Worm (Caenorhabditis elegans): ENCODE data around the gene tin-9.2.

Gene tin-9.2

DNA sequence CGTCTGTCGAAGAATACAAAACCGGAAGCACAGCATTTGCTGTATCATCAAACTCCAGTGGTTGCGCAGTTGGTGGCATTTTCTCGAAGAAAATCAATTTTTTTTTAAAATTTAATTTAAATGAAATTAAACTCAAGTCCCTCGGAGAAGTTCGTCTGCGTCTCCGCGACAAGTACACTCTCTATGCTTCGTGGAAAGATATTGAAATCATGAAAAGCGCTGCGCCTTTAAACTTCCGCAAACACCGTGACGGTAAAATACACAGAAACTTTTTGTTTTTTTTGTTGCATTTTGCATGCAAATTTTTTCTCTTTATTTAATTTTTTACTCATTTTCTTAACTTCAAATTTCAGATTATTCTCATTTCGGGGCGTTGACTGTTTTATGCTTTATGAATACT lies at the start of gene tin-9.2, which contains the start of the genes dli-1 and exos-4.1 (continued):
- TF ChIP-seq pag-3 (tag; optimal IDR thresholded peaks at IDR 0.05; ENCODE audit: borderline replicate concordance, insufficient read depth) (no peak), pqm-1 (tag; optimal IDR thresholded peaks at IDR 0.05) (no peak), elt-3 (tag; optimal IDR thresholded peaks at IDR 0.05) (peak in 1 of 6 experiments; percentile 39), lin-39 (tag; optimal IDR thresholded peaks at IDR 0.05) (peak; percentile 73), jun-1 (tag; optimal IDR thresholded peaks at IDR 0.05) (peak; percentile 14), Y116A8C.19 (tag; optimal IDR thresholded peaks at IDR 0.05; ENCODE audit: borderline replicate concordance) (no peak), xbp-1 (tag; optimal IDR thresholded peaks at IDR 0.05) (peak; percentile 78), grh-1 (GFP tag; IDR thresholded peaks at IDR 0.05) (peak; percentile 13; the same call in 1 of the 2 replicates), unc-30 (tag; optimal IDR thresholded peaks at IDR 0.05) (no peak), nhr-90 (tag; optimal IDR thresholded peaks at IDR 0.05; ENCODE audit: poor library complexity) (peak; percentile 63), nhr-11 (tag; optimal IDR thresholded peaks at IDR 0.05) (peak; percentile 33), ama-1 (optimal IDR thresholded peaks at IDR 0.05) (peak; percentile 16), dpl-1 (GFP tag; optimal IDR thresholded peaks at IDR 0.05) (peak; percentile 73 to 84 (median 79)), unc-62 (GFP tag; optimal IDR thresholded peaks at IDR 0.05) (no peak), hpl-2 (GFP tag; optimal IDR thresholded peaks at IDR 0.05) (no peak), ztf-4 (tag; optimal IDR thresholded peaks at IDR 0.05) (no peak), lin-15B (tag; optimal IDR thresholded peaks at IDR 0.05) (peak; percentile 62), blmp-1 (tag; optimal IDR thresholded peaks at IDR 0.05) (peak; percentile 62), efl-3 (GFP tag; optimal IDR thresholded peaks at IDR 0.05) (no peak), nhr-12 (tag; optimal IDR thresholded peaks at IDR 0.05) (no peak), mdl-1 (tag; optimal IDR thresholded peaks at IDR 0.05) (peak in 1 of 2 experiments; percentile 49), rnt-1 (tag; optimal IDR thresholded peaks at IDR 0.05) (peak; percentile 69), lsy-2 (tag; optimal IDR thresholded peaks at IDR 0.05) (peak; percentile 89 to 90), swsn-7 (tag; optimal IDR thresholded peaks at IDR 0.05) (peak; percentile 74), C34B4.2 (tag; optimal IDR thresholded peaks at IDR 0.05) (no peak), mep-1 (tag; optimal IDR thresholded peaks at IDR 0.05) (peak; percentile 95), zag-1 (tag; optimal IDR thresholded peaks at IDR 0.05) (no peak), elt-2 (tag; optimal IDR thresholded peaks at IDR 0.05) (no peak), mef-2 (tag; optimal IDR thresholded peaks at IDR 0.05) (no peak), nhr-47 (tag; optimal IDR thresholded peaks at IDR 0.05) (peak; percentile 85), lin-13 (GFP tag; optimal IDR thresholded peaks at IDR 0.05) (peak; percentile 25)

DNA sequence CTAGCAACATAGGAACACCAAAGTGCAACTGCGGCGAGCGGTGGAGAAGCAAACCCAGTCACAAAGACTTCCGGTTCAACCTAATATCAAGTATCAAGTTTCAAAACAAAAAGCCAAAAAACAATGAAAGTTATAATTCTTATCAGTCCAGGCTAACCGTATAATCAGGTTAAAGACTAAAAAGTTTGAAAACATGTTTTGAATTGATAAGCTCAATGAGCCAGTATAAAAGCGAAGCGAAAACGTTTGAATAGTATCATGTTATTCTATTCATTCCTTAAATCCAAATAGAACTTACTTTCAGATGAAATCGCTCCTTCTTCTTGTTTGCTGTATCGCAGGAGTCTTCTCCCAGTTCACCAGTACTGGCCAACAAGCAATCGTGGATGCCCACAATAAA lies 47.7 kb upstream of the tin-9.2 start, which contains the start of gene scl-11:
Gene scl-11, plus strand, starts transcription at position 301 of the 400 bp plus-strand sequence.
- TF ChIP-seq zag-1 (tag; optimal IDR thresholded peaks at IDR 0.05) (no peak), tlp-1 (tag; optimal IDR thresholded peaks at IDR 0.05) (no peak), ceh-82 (tag; optimal IDR thresholded peaks at IDR 0.05) (no peak), efl-1 (optimal IDR thresholded peaks at IDR 0.05) (no peak), efl-1 (GFP tag; optimal IDR thresholded peaks at IDR 0.05 in 1 of 2) (no peak), ceh-88 (GFP tag; IDR thresholded peaks at IDR 0.05) (no peak), nhr-77 (tag; optimal IDR thresholded peaks at IDR 0.05) (no peak), elt-3 (tag; optimal IDR thresholded peaks at IDR 0.05) (no peak), lsy-2 (tag; optimal IDR thresholded peaks at IDR 0.05) (no peak), hpl-2 (GFP tag; optimal IDR thresholded peaks at IDR 0.05) (no peak), mab-9 (GFP tag; IDR thresholded peaks at IDR 0.05) (no peak), unc-130 (tag; optimal IDR thresholded peaks at IDR 0.05) (no peak), nhr-20 (tag; optimal IDR thresholded peaks at IDR 0.05) (no peak), nhr-237 (tag; optimal IDR thresholded peaks at IDR 0.05) (no peak), efl-3 (GFP tag; optimal IDR thresholded peaks at IDR 0.05) (no peak), pag-3 (tag; optimal IDR thresholded peaks at IDR 0.05; ENCODE audit: borderline replicate concordance, insufficient read depth) (no peak)

DNA sequence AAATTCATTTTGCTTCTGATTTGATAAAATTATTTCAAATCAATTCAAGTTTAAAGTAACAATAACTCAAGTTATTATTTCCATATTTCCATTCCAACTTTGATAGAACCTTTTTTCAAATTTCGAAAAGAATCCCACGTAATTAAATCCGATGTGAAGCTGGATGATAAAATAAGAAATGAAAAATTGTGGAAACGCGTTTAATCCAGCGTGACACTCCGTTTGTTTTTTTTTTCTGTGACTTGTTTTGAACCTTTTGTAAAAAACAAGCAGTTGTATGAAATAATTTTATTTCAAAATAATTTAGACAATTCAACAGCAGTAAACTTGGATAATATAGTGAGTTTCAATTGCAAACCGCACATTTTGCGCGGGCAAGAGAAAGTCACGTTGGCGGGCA lies 46.2 kb upstream of the tin-9.2 start, which contains the start of gene F49E11.7:
Gene F49E11.7, plus strand, starts transcription at position 301 of the 400 bp plus-strand sequence.
- TF ChIP-seq efl-1 (optimal IDR thresholded peaks at IDR 0.05) (no peak), efl-1 (GFP tag; optimal IDR thresholded peaks at IDR 0.05 in 1 of 2) (peak in 1 of 2 experiments; percentile 17), mdl-1 (tag; optimal IDR thresholded peaks at IDR 0.05) (no peak)
